Worm (Caenorhabditis elegans) whole organism, early embryonic: ENCODE results near the gene Y113G7B.27.

Source experiments
- ama-1 ChIP-seq: fragments of 150-350 bp; optimal IDR thresholded peaks from 2 replicates; lab custom pipeline; 2014
- hmg-4 ChIP-seq: fragments of 200-800 bp; sonication (Bioruptor generic); optimal IDR thresholded peaks from 2 replicates; lab custom pipeline; 2018; ENCODE audit warnings: mild to moderate bottlenecking, missing genetic modification characterization, missing compliant biosample characterization
- pes-1 ChIP-seq: fragments of 200-800 bp; sonication (Bioruptor generic); IDR thresholded peaks from 2 replicates; pipeline ENCODE4 v1.3.6; 2022; ENCODE audit warnings: missing genetic modification reagents, missing genetic modification characterization, missing compliant biosample characterization
- sea-1 ChIP-seq: fragments of 200-800 bp; sonication (Bioruptor generic); conservative IDR thresholded peaks from 2 replicates; pipeline ENCODE4 v1.3.6; 2022; ENCODE audit warnings: missing genetic modification characterization, missing compliant biosample characterization
- tbx-37 ChIP-seq: fragments of 200-800 bp; sonication (Bioruptor generic); conservative IDR thresholded peaks from 2 replicates; pipeline ENCODE4 v1.3.6; 2022; ENCODE audit warnings: missing genetic modification reagents, missing genetic modification characterization, missing compliant biosample characterization
- tra-4 ChIP-seq: sonication (generic microtip); optimal IDR thresholded peaks from 2 replicates; lab custom pipeline; 2017; ENCODE audit warnings: missing genetic modification characterization, missing compliant biosample characterization

The Y113G7B.27 gene

DNA sequence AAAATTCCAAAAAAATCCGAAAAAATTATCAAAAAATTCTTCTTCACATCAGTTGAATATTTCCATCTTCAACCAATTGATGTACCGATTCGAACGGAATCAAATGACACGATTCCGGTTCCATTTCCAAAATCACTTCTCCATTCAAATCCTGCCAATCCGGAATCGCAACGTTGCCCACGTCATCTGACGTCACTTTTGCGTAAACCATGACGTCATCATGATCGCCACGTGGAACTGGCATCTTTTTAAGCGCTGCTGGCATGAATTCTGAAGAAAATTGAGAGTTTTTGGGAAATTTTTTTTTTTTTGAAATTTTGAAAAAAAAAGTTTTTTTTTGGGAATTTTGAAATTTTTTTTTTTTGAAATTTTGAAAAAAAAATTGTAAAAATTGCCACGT lies 42.6 kb downstream of the Y113G7B.27 start:
- no peak for TF ChIP-seq sea-1 (GFP tag; lab: Robert Waterston, UW)
- no peak for TF ChIP-seq hmg-4 (GFP tag; lab: Kevin White, UChicago)

ce11 chrV:20237429-20237828 lies 44.8 kb downstream of the Y113G7B.27 start, which contains the start of gene sld-5:
TSS of gene sld-5 (minus strand) at chrV:20237745.
- TF ChIP-seq ama-1 (lab: Kevin White, UChicago) (no peak), tbx-37 (GFP tag; lab: Robert Waterston, UW) (no peak)

DNA sequence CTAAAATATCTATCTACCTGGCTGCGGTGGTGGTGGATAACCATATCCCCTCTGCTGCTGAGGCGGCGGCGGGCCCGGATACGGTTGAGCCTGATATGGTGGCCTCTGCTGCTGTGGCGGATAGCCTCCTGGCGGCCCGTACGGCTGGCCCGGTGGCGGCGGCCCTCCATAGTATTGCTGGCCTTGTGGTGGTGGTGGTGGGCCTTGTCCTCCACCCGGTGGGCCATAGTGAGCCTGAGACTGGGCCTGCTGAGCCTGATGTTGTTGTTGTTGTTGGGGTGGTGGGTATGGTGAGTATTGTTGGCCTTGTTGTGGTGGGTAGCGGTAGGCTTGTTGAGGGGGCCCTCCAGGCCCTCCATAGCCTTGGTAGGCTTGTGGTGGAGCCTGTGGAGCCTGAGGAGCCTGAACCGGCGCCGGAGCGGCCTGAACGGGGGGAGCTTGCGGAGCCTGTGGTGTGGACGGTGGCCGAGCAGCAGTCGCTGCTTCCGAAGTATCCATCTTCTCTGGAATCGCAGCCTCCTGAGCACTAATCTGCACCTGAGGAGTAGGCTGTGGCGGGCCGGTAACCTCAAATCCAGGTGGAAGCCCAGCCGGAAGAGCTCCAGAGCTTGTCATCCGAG lies 48.7 kb downstream of the Y113G7B.27 start:
- TF ChIP-seq pes-1 (GFP tag; lab: Robert Waterston, UW) (0 out of 2 replicates have a peak, but pooled peaks have one; percentile 30), tra-4 (tag; lab: Kevin White, UChicago) (no peak)
